Worm (Caenorhabditis elegans): ENCODE results near the gene msra-1.

DNA sequence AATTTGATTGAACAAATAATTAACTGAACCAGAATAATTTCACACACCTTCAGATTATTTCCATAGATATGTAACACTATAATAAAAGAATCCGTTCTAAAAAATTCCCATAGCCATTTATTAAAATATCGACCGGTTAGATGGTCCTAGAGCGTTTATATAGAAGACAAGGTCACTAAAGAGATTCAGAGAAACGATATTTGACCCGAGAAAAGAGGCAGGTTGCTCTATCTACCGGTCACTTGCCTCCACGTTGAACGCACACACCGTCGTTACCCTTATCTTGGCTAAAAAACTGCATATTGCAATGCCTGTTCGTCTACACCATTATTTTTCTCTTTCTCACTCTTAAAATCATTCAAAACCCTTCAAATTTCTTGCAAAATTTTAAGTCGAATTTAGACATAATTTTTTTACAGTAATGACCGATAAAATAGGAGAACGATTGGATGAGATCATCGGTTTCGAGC, 17.3 kb upstream of the msra-1 start, which contains the start of gene C07D10.5:
- TF ChIP-seq nhr-11 (tag; optimal IDR thresholded peaks at IDR 0.05) (no peak), snpc-4 (tag; optimal IDR thresholded peaks at IDR 0.05) (no peak), mab-5 (tag; optimal IDR thresholded peaks at IDR 0.05) (no peak)

Data from whole organism, L2 larva.